Worm (Caenorhabditis elegans) whole organism, L4/young adult: ENCODE data around the gene T19D12.1.

Experiments used
- W03F9.2 ChIP-seq: fragments of 150-350 bp; optimal IDR thresholded peaks from 2 replicates; lab custom pipeline; 2014; ENCODE audit warnings: missing biosample characterization, missing genetic modification characterization
- dao-5 ChIP-seq: sonication (generic microtip); optimal IDR thresholded peaks from 2 replicates; lab custom pipeline; 2016; ENCODE audit warnings: missing genotype, missing genetic modification characterization, moderate library complexity, missing compliant biosample characterization
- him-1 ChIP-seq: sonication (generic microtip); optimal IDR thresholded peaks from 2 replicates; lab custom pipeline; 2016; ENCODE audit warnings: missing genotype, missing genetic modification reagents, missing genetic modification characterization, missing compliant biosample characterization

DNA sequence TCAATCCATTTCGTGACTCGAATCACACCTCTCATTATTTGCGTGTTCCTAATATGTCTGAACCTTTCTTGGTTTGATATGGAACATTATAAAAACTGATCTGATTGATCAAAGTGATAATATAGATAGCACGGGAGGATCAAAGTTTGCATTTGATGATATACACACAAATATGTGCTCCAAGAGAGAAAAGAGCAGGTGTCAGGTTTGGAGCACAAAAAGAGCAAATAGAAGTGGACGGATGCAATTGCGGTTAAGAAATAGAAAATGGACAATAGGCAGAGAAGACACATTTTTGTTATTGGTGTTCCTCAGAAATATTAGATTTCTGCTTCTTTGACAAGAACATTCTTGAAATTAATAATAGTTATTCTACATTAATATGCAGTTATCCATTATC is 32.1 kb downstream of the T19D12.1 start, which contains the start of gene C18H9.1:
- TF ChIP-seq dao-5: no peak
- no peak for TF ChIP-seq him-1 (tag; lab: Kevin White, UChicago)
- TF ChIP-seq W03F9.2 (tag; lab: Kevin White, UChicago): no peak
